Fruit fly (Drosophila melanogaster): ENCODE measurements around the gene Ubc84D.

The Ubc84D gene

DNA sequence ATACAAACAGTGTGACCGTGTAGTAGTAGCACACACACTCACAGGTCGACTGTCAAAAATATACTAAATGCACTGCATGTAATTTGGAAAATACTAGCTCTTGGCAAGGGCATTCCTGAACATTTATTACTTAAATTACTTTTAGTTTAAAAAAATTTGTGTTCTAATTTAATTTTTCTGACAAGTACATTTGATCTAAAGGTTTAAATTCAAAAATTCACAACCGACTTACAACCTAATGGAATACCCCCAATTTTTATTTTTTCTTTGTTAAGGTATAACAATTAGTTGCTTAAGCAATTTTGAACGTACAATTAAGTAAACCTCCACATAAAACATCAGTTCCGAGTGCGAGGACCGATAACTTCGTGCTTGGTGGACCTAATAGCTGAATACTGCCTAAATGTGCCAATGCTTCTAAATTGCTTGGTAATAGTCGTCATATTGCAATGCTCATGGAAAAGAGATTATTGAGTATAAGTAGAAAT lies 45.4 kb downstream of the Ubc84D start, which contains the start of gene CG1142 (continued):
- TF ChIP-seq cg (GFP tag; optimal IDR thresholded peaks at IDR 0.05): peak; percentile 54
- peak; percentile 98 for TF ChIP-seq Nf-YA (GFP tag; IDR thresholded peaks at IDR 0.05)
- TF ChIP-seq CG30431 (GFP tag; optimal IDR thresholded peaks at IDR 0.05): peak; percentile 93
- TF ChIP-seq Oaz (GFP tag; IDR thresholded peaks at IDR 0.05): peak; percentile 98
- TF ChIP-seq row (GFP tag; IDR thresholded peaks at IDR 0.05): peak; percentile 97
- TF ChIP-seq Doc2 (GFP tag; IDR thresholded peaks at IDR 0.05): peak; percentile 76
- peak; percentile 91 for TF ChIP-seq CG7357 (GFP tag; IDR thresholded peaks at IDR 0.05)
- TF ChIP-seq chinmo (GFP tag; IDR thresholded peaks at IDR 0.05; ENCODE audit: partially characterized antibody): no peak
- TF ChIP-seq HmgD (GFP tag; optimal IDR thresholded peaks at IDR 0.05): peak; percentile 89
- TF ChIP-seq ase (GFP tag; IDR thresholded peaks at IDR 0.05): peak; percentile 98
- peak; percentile 97 for TF ChIP-seq D19A (tag; optimal IDR thresholded peaks at IDR 0.05)
- TF ChIP-seq Doc3 (GFP tag; IDR thresholded peaks at IDR 0.05; ENCODE audit: partially characterized antibody): no peak
- peak; percentile 96 for TF ChIP-seq CG31224 (GFP tag; IDR thresholded peaks at IDR 0.05)
- TF ChIP-seq tll (GFP tag; optimal IDR thresholded peaks at IDR 0.05): peak in 1 of 2 experiments; percentile 86
- TF ChIP-seq CG2889 (GFP tag; IDR thresholded peaks at IDR 0.05): peak; percentile 98
- TF ChIP-seq grau (tag; optimal IDR thresholded peaks at IDR 0.05): peak; percentile 98
- peak; percentile 97 for TF ChIP-seq maf-S (GFP tag; optimal IDR thresholded peaks at IDR 0.05)
- peak; percentile 96 for TF ChIP-seq croc (GFP tag; conservative IDR thresholded peaks at IDR 0.05)
- TF ChIP-seq CG31388 (GFP tag; optimal IDR thresholded peaks at IDR 0.05): peak; percentile 96
- peak; percentile 94 for TF ChIP-seq ro (GFP tag; IDR thresholded peaks at IDR 0.05)
- TF ChIP-seq CG3065 (GFP tag; optimal IDR thresholded peaks at IDR 0.05): peak; percentile 97
- TF ChIP-seq mirr (GFP tag; optimal IDR thresholded peaks at IDR 0.05): peak; percentile 96
- TF ChIP-seq pho (GFP tag; optimal IDR thresholded peaks at IDR 0.05): peak; percentile 97
- peak; percentile 98 for TF ChIP-seq Sox100B (GFP tag; optimal IDR thresholded peaks at IDR 0.05)
- peak; percentile 80 for TF ChIP-seq crc (GFP tag; optimal IDR thresholded peaks at IDR 0.05)
- TF ChIP-seq CG6791 (GFP tag; IDR thresholded peaks at IDR 0.05; ENCODE audit: partially characterized antibody): 0 out of 3 replicates have a peak, but pooled peaks have one; percentile 46
- peak; percentile 85 for TF ChIP-seq CG15073 (GFP tag; optimal IDR thresholded peaks at IDR 0.05)
- TF ChIP-seq eve (GFP tag; optimal IDR thresholded peaks at IDR 0.05): peak; percentile 47 to 97
- TF ChIP-seq B-H1 (GFP tag; IDR thresholded peaks at IDR 0.05): peak; percentile 98
- TF ChIP-seq sna (GFP tag; IDR thresholded peaks at IDR 0.05; ENCODE audit: partially characterized antibody): no peak
- no peak for TF ChIP-seq usp (GFP tag; optimal IDR thresholded peaks at IDR 0.05)
- TF ChIP-seq BEAF-32 (GFP tag; optimal IDR thresholded peaks at IDR 0.05): peak; percentile 50
- no peak for TF ChIP-seq ato (GFP tag; IDR thresholded peaks at IDR 0.05; ENCODE audit: partially characterized antibody)
- TF ChIP-seq YL-1 (GFP tag; optimal IDR thresholded peaks at IDR 0.05): peak; percentile 97
- peak; percentile 98 for TF ChIP-seq Hmr (GFP tag; optimal IDR thresholded peaks at IDR 0.05)
- peak; percentile 90 for TF ChIP-seq CG30020 (tag; optimal IDR thresholded peaks at IDR 0.05)
- TF ChIP-seq fu2 (GFP tag; optimal IDR thresholded peaks at IDR 0.05): peak; percentile 95
- TF ChIP-seq her (GFP tag; optimal IDR thresholded peaks at IDR 0.05): peak; percentile 89
- TF ChIP-seq unc-4 (GFP tag; IDR thresholded peaks at IDR 0.05; ENCODE audit: partially characterized antibody): no peak
- TF ChIP-seq lilli (GFP tag; optimal IDR thresholded peaks at IDR 0.05): peak; percentile 97
- TF ChIP-seq CG14860 (GFP tag; IDR thresholded peaks at IDR 0.05; ENCODE audit: partially characterized antibody): no peak
- TF ChIP-seq Myb (GFP tag; optimal IDR thresholded peaks at IDR 0.05): peak; percentile 85
- TF ChIP-seq zen (tag; optimal IDR thresholded peaks at IDR 0.05): peak; percentile 100
- TF ChIP-seq Oli (tag; optimal IDR thresholded peaks at IDR 0.05): peak; percentile 99
- TF ChIP-seq CG34422 (GFP tag; IDR thresholded peaks at IDR 0.05): peak; percentile 99
- TF ChIP-seq CG17328 (GFP tag; IDR thresholded peaks at IDR 0.05): peak; percentile 100
- TF ChIP-seq Trl (optimal IDR thresholded peaks at IDR 0.05): no peak
- peak; percentile 97 for TF ChIP-seq Trl (GFP tag; optimal IDR thresholded peaks at IDR 0.05)
- TF ChIP-seq CG7987 (GFP tag; optimal IDR thresholded peaks at IDR 0.05): peak; percentile 90
- peak; percentile 95 for TF ChIP-seq cwo (GFP tag; optimal IDR thresholded peaks at IDR 0.05)
